Fruit fly (Drosophila melanogaster) whole organism, embryonic: ENCODE measurements around the gene Rcd5.

Source experiments
- Bteb2 ChIP-seq: fragments of 200-800 bp; sonication (Bioruptor generic); optimal IDR thresholded peaks from 2 replicates; lab custom pipeline; 2016; ENCODE audit warnings: missing biosample characterization, missing genetic modification characterization
- CG10267 ChIP-seq: fragments of 200-800 bp; sonication (Bioruptor generic); optimal IDR thresholded peaks from 2 replicates; lab custom pipeline; 2018; ENCODE audit warnings: missing biosample characterization, mild to moderate bottlenecking, missing genetic modification characterization, moderate library complexity
- CG11723 ChIP-seq: fragments of 200-800 bp; sonication (Bioruptor generic); optimal IDR thresholded peaks from 2 replicates; lab custom pipeline; 2017; ENCODE audit warnings: missing biosample characterization, mild to moderate bottlenecking, missing genetic modification characterization
- CG1233 ChIP-seq: fragments of 200-800 bp; sonication (Bioruptor generic); optimal IDR thresholded peaks from 4 replicates; lab custom pipeline; 2018; ENCODE audit warnings: missing biosample characterization, mild to moderate bottlenecking, missing genetic modification characterization
- CG12744 ChIP-seq: fragments of 200-800 bp; sonication (Bioruptor generic); optimal IDR thresholded peaks from 2 replicates; lab custom pipeline; 2016; ENCODE audit warnings: missing biosample characterization, missing genetic modification characterization
- CG12942 ChIP-seq: fragments of 200-800 bp; sonication (Bioruptor generic); optimal IDR thresholded peaks from 3 replicates; lab custom pipeline; 2016; ENCODE audit warnings: missing biosample characterization, missing genetic modification characterization
- CG14710 ChIP-seq: fragments of 200-800 bp; sonication (Bioruptor generic); optimal IDR thresholded peaks from 3 replicates; lab custom pipeline; 2019; ENCODE audit warnings: missing biosample characterization, mild to moderate bottlenecking, missing genetic modification characterization, moderate library complexity
- CG1603 ChIP-seq: fragments of 200-800 bp; sonication (Bioruptor generic); optimal IDR thresholded peaks from 2 replicates; lab custom pipeline; 2019; ENCODE audit warnings: missing biosample characterization, mild to moderate bottlenecking, missing genetic modification characterization, moderate library complexity
- CG2129 ChIP-seq: fragments of 200-800 bp; sonication (Bioruptor generic); IDR thresholded peaks from 2 replicates; pipeline ENCODE4 v1.3.6; 2022; ENCODE audit warnings: missing biosample characterization, missing genetic modification characterization; ENCODE audit not compliant: partially characterized antibody
- CG2199 ChIP-seq: fragments of 200-800 bp; sonication (Bioruptor generic); IDR thresholded peaks from 3 replicates; pipeline ENCODE4 v1.3.6; 2022; ENCODE audit warnings: missing biosample characterization, missing genetic modification characterization
- CG32767 ChIP-seq: fragments of 200-800 bp; sonication (Bioruptor generic); IDR thresholded peaks from 2 replicates; pipeline ENCODE4 v1.3.6; 2022; ENCODE audit warnings: missing biosample characterization, missing genetic modification characterization
- CG3726 ChIP-seq: fragments of 200-800 bp; sonication (Bioruptor generic); IDR thresholded peaks from 3 replicates; pipeline ENCODE4, ENCODE4 v1.3.6; 2022; ENCODE audit warnings: missing biosample characterization, missing genetic modification characterization
- CG42726 ChIP-seq: fragments of 200-800 bp; sonication (Bioruptor generic); IDR thresholded peaks from 2 replicates; pipeline ENCODE4 v1.3.6; 2022; ENCODE audit warnings: missing biosample characterization, missing genetic modification characterization; ENCODE audit not compliant: partially characterized antibody
- CG4617 ChIP-seq: fragments of 200-800 bp; sonication (Bioruptor generic); optimal IDR thresholded peaks from 3 replicates; lab custom pipeline; 2016; ENCODE audit warnings: missing biosample characterization, missing genetic modification characterization, borderline replicate concordance
- CG4707 ChIP-seq: fragments of 200-800 bp; sonication (Bioruptor generic); optimal IDR thresholded peaks from 2 replicates; lab custom pipeline; 2018; ENCODE audit warnings: missing biosample characterization, mild to moderate bottlenecking, missing genetic modification characterization, moderate library complexity
- CG6254 ChIP-seq: fragments of 200-800 bp; sonication (Bioruptor generic); optimal IDR thresholded peaks from 3 replicates; lab custom pipeline; 2017; ENCODE audit warnings: mild to moderate bottlenecking, missing biosample characterization, missing genetic modification reagents, missing genetic modification characterization
- CG8089 ChIP-seq: fragments of 200-800 bp; sonication (Bioruptor generic); optimal IDR thresholded peaks from 3 replicates; lab custom pipeline; 2016; ENCODE audit warnings: missing biosample characterization, missing genetic modification characterization
- CG9609 ChIP-seq: fragments of 200-800 bp; sonication (Bioruptor generic); optimal IDR thresholded peaks from 3 replicates; lab custom pipeline; 2016; ENCODE audit warnings: missing biosample characterization, missing genetic modification characterization
- Dbx ChIP-seq: fragments of 200-800 bp; sonication (Bioruptor generic); IDR thresholded peaks from 3 replicates; pipeline ENCODE4 v1.3.6; 2022; ENCODE audit warnings: missing biosample characterization, missing genetic modification characterization
- Dref ChIP-seq: fragments of 200-800 bp; sonication (Bioruptor generic); IDR thresholded peaks from 2 replicates; pipeline ENCODE4 v1.3.6; 2022; ENCODE audit warnings: missing biosample characterization, missing genetic modification characterization
- Elba2 ChIP-seq: fragments of 200-800 bp; sonication (Bioruptor generic); optimal IDR thresholded peaks from 3 replicates; lab custom pipeline; 2016; ENCODE audit warnings: missing biosample characterization, missing genetic modification characterization
- Hr39 ChIP-seq: fragments of >200 bp; optimal IDR thresholded peaks from 2 replicates; lab custom pipeline; 2017
- Max ChIP-seq: fragments of 200-800 bp; sonication (Bioruptor generic); optimal IDR thresholded peaks from 2 replicates; lab custom pipeline; 2016; ENCODE audit warnings: missing biosample characterization, mild to moderate bottlenecking, missing genetic modification characterization
- Mrtf ChIP-seq: fragments of 200-800 bp; sonication (Bioruptor generic); IDR thresholded peaks from 3 replicates; pipeline ENCODE4 v1.3.6; 2022; ENCODE audit warnings: missing biosample characterization, missing genetic modification characterization
- Trl ChIP-seq, 3 experiments: fragments of >200 bp in 2 of 3; fragments of 200-800 bp in 1 of 3; sonication (Bioruptor generic) in 1 of 3; optimal IDR thresholded peaks; 2 replicates in 1 of 3; 3 replicates in 2 of 3; lab custom pipeline; 2016 to 2017; ENCODE audit warnings: missing biosample characterization in 1 of 3, missing genetic modification characterization in 1 of 3
- cg ChIP-seq: fragments of 200-800 bp; sonication (Bioruptor generic); optimal IDR thresholded peaks from 3 replicates; lab custom pipeline; 2019; ENCODE audit warnings: missing biosample characterization, mild to moderate bottlenecking, missing genetic modification characterization, moderate library complexity
- chm ChIP-seq: fragments of 200-800 bp; sonication (Bioruptor generic); IDR thresholded peaks from 2 replicates; pipeline ENCODE4 v1.3.6; 2022; ENCODE audit warnings: missing biosample characterization, missing genetic modification characterization
- croc ChIP-seq: fragments of 200-800 bp; sonication (Bioruptor generic); conservative IDR thresholded peaks from 3 replicates; pipeline ENCODE4 v1.3.6; 2022; ENCODE audit warnings: missing biosample characterization, missing genetic modification characterization
- danr ChIP-seq: fragments of 200-800 bp; sonication (Bioruptor generic); IDR thresholded peaks from 2 replicates; pipeline ENCODE4 v1.3.6; 2022; ENCODE audit warnings: missing biosample characterization, missing genetic modification characterization
- dimm ChIP-seq: fragments of 200-800 bp; sonication (Bioruptor generic); IDR thresholded peaks from 2 replicates; pipeline ENCODE4 v1.3.6; 2022; ENCODE audit warnings: missing biosample characterization, missing genetic modification characterization
- exex ChIP-seq: fragments of 200-800 bp; sonication (Bioruptor generic); optimal IDR thresholded peaks from 4 replicates; lab custom pipeline; 2018; ENCODE audit warnings: missing biosample characterization, mild to moderate bottlenecking, missing genetic modification characterization, moderate library complexity
- h ChIP-seq: fragments of >200 bp; optimal IDR thresholded peaks from 2 replicates; lab custom pipeline; 2017
- hbn ChIP-seq: fragments of 200-800 bp; sonication (Bioruptor generic); IDR thresholded peaks from 2 replicates; pipeline ENCODE4 v1.3.6; 2022; ENCODE audit warnings: missing biosample characterization, missing genetic modification characterization; ENCODE audit not compliant: partially characterized antibody
- jing ChIP-seq: fragments of 200-800 bp; sonication (Bioruptor generic); optimal IDR thresholded peaks from 2 replicates; lab custom pipeline; 2018; ENCODE audit warnings: missing biosample characterization, mild to moderate bottlenecking, missing genetic modification characterization
- ken ChIP-seq: fragments of 200-800 bp; sonication (Bioruptor generic); IDR thresholded peaks from 3 replicates; pipeline ENCODE4 v1.3.6; 2022; ENCODE audit warnings: missing biosample characterization, missing genetic modification characterization
- nerfin-1 ChIP-seq: fragments of 200-800 bp; sonication (Bioruptor generic); optimal IDR thresholded peaks from 3 replicates; lab custom pipeline; 2019; ENCODE audit warnings: missing biosample characterization, mild to moderate bottlenecking, missing genetic modification characterization, moderate library complexity
- onecut ChIP-seq: fragments of 200-800 bp; sonication (Bioruptor generic); IDR thresholded peaks from 2 replicates; pipeline ENCODE4 v1.3.6; 2022; ENCODE audit warnings: missing biosample characterization, missing genetic modification characterization
- org-1 ChIP-seq: fragments of 200-800 bp; sonication (Bioruptor generic); optimal IDR thresholded peaks from 2 replicates; lab custom pipeline; 2017; ENCODE audit warnings: missing biosample characterization, missing genetic modification characterization
- pan ChIP-seq, 4 experiments: fragments of >200 bp in 3 of 4; fragments of 200-800 bp in 1 of 4; sonication (Bioruptor generic) in 1 of 4; optimal IDR thresholded peaks in 3 of 4; IDR thresholded peaks in 1 of 4; 2 replicates each; pipeline versions ENCODE4 v1.3.6 to Lab custom; 2017 to 2022; ENCODE audit warnings: missing biosample characterization in 2 of 4, missing genetic modification characterization in 2 of 4, mixed read lengths in 1 of 4
- rib ChIP-seq: fragments of 200-800 bp; sonication (Bioruptor generic); IDR thresholded peaks from 2 replicates; pipeline ENCODE4 v1.3.6; 2022; ENCODE audit warnings: missing biosample characterization, missing genetic modification characterization
- row ChIP-seq: fragments of 200-800 bp; sonication (Bioruptor generic); IDR thresholded peaks from 3 replicates; pipeline ENCODE4 v1.3.6; 2022; ENCODE audit warnings: missing biosample characterization, missing genetic modification characterization
- seq ChIP-seq: fragments of 200-800 bp; sonication (Bioruptor generic); IDR thresholded peaks from 2 replicates; pipeline ENCODE4 v1.3.6; 2022; ENCODE audit warnings: missing biosample characterization, missing genetic modification characterization
- sim ChIP-seq: fragments of 200-800 bp; sonication (Bioruptor generic); IDR thresholded peaks from 2 replicates; pipeline ENCODE4 v1.3.6; 2022; ENCODE audit warnings: missing biosample characterization, missing genetic modification characterization
- slbo ChIP-seq: fragments of 200-800 bp; sonication (Bioruptor generic); IDR thresholded peaks from 2 replicates; pipeline ENCODE4 v1.3.6; 2022; ENCODE audit warnings: missing biosample characterization, missing genetic modification characterization
- slp2 ChIP-seq: fragments of 200-800 bp; sonication (Bioruptor generic); optimal IDR thresholded peaks from 2 replicates; lab custom pipeline; 2016; ENCODE audit warnings: missing biosample characterization, missing genetic modification characterization
- tna ChIP-seq: fragments of 200-800 bp; sonication (Bioruptor generic); IDR thresholded peaks from 2 replicates; pipeline ENCODE4 v1.3.6; 2022; ENCODE audit warnings: missing biosample characterization, missing genetic modification characterization; ENCODE audit not compliant: partially characterized antibody
- unc-4 ChIP-seq: fragments of 200-800 bp; sonication (Bioruptor generic); IDR thresholded peaks from 2 replicates; pipeline ENCODE4 v1.3.6; 2022; ENCODE audit warnings: missing biosample characterization, missing genetic modification characterization; ENCODE audit not compliant: partially characterized antibody
- unpg ChIP-seq: fragments of 200-800 bp; sonication (Bioruptor generic); optimal IDR thresholded peaks from 3 replicates; lab custom pipeline; 2018; ENCODE audit warnings: missing biosample characterization, mild to moderate bottlenecking, missing genetic modification characterization, moderate library complexity
- zfh1 ChIP-seq: fragments of 200-800 bp; sonication (Bioruptor generic); IDR thresholded peaks from 3 replicates; pipeline ENCODE4 v1.3.6; 2022; ENCODE audit warnings: missing biosample characterization, missing genetic modification characterization

Gene Rcd5

dm6 chr3L:4040247-4040925, at the start of gene Rcd5, which contains the start of gene CG11593 (continued):
- TF ChIP-seq chm (GFP tag; lab: Robert Waterston, UW) (no peak), exex (tag; lab: Kevin White, UChicago) (no peak), Dbx (GFP tag; lab: Robert Waterston, UW) (peak; percentile 85), CG3726 (GFP tag; lab: Robert Waterston, UW) (peak; percentile 55; the same call in 1 of the 3 replicates), h (lab: Kevin White, UChicago) (no peak), tna (GFP tag; lab: Robert Waterston, UW) (no peak), row (GFP tag; lab: Robert Waterston, UW) (peak; percentile 94), croc (GFP tag; lab: Robert Waterston, UW) (peak; percentile 78), hbn (no peak), cg (GFP tag; lab: Kevin White, UChicago) (peak; percentile 72), unpg (no peak), Hr39 (lab: Kevin White, UChicago) (no peak), CG12942 (GFP tag; lab: Kevin White, UChicago) (peak; percentile 75), zfh1 (GFP tag; lab: Robert Waterston, UW) (peak; percentile 82; the same call in 2 of the 3 replicates), CG1603 (tag; lab: Kevin White, UChicago) (no peak), rib (GFP tag; lab: Robert Waterston, UW) (0 out of 2 replicates have a peak, but pooled peaks have one; percentile 31), org-1 (peak; percentile 25), Trl (optimal IDR thresholded peaks at IDR 0.05; lab: Kevin White, UChicago) (no peak), Trl (GFP tag; optimal IDR thresholded peaks at IDR 0.05; lab: Kevin White, UChicago) (peak; percentile 22), slbo (GFP tag; lab: Robert Waterston, UW) (peak; percentile 94), CG14710 (peak; percentile 96), Dref (GFP tag; lab: Robert Waterston, UW) (0 out of 2 replicates have a peak, but pooled peaks have one; percentile 31), CG6254 (GFP tag; lab: Kevin White, UChicago) (peak; percentile 12), CG2199 (0 out of 3 replicates have a peak, but pooled peaks have one; percentile 56), Elba2 (peak; percentile 41), seq (peak; percentile 57; the same call in 1 of the 2 replicates), CG12744 (GFP tag; lab: Kevin White, UChicago) (no peak), dimm (GFP tag; lab: Robert Waterston, UW) (no peak), Max (GFP tag; lab: Kevin White, UChicago) (peak; percentile 67), sim (GFP tag; lab: Robert Waterston, UW) (no peak), CG9609 (GFP tag; lab: Kevin White, UChicago) (peak; percentile 48), ken (peak; percentile 86), Bteb2 (GFP tag; lab: Kevin White, UChicago) (peak; percentile 17), unc-4 (GFP tag; lab: Robert Waterston, UW) (no peak), Mrtf (GFP tag; lab: Robert Waterston, UW) (peak; percentile 63; the same call in 2 of the 3 replicates), CG42726 (GFP tag; lab: Robert Waterston, UW) (no peak), pan (optimal IDR thresholded peaks at IDR 0.05; lab: Kevin White, UChicago) (no peak), pan (GFP tag; optimal IDR thresholded peaks at IDR 0.05 in 1 of 2, IDR thresholded peaks at IDR 0.05 in 1 of 2) (peak in 1 of 2 experiments; percentile 81), CG10267 (tag; lab: Kevin White, UChicago) (peak; percentile 98), jing (GFP tag; lab: Kevin White, UChicago) (no peak), CG11723 (GFP tag; lab: Kevin White, UChicago) (no peak), CG4617 (peak; percentile 96), nerfin-1 (tag; lab: Kevin White, UChicago) (no peak), CG2129 (GFP tag; lab: Robert Waterston, UW) (no peak), danr (GFP tag; lab: Robert Waterston, UW) (peak; percentile 83), slp2 (GFP tag; lab: Kevin White, UChicago) (peak; percentile 9), CG8089 (no peak), CG32767 (GFP tag; lab: Robert Waterston, UW) (peak; percentile 80), CG4707 (no peak), CG1233 (GFP tag; lab: Kevin White, UChicago) (peak; percentile 8), onecut (GFP tag; lab: Robert Waterston, UW) (no peak)
